Worm (Caenorhabditis elegans) whole organism, L4 larva: ENCODE data around the gene C14A4.7.

Source experiments
- Y75B8A.6 ChIP-seq: fragments of 200-800 bp; sonication (Bioruptor generic); IDR thresholded peaks from 2 replicates; pipeline ENCODE4 v1.3.6; 2022; ENCODE audit warnings: missing genetic modification reagents, missing genetic modification characterization, missing compliant biosample characterization
- ama-1 ChIP-seq: fragments of 150-350 bp; optimal IDR thresholded peaks from 2 replicates; lab custom pipeline; 2014; ENCODE audit warnings: inconsistent platforms, mixed read lengths
- hlh-30 ChIP-seq: sonication (generic microtip); optimal IDR thresholded peaks from 2 replicates; lab custom pipeline; 2017; ENCODE audit warnings: antibody characterized with exemption, mild to moderate bottlenecking, missing genetic modification characterization, missing compliant biosample characterization; ENCODE audit not compliant: insufficient read depth
- unc-62 ChIP-seq, 3 experiments: fragments of 150-350 bp in 1 of 3; sonication (generic microtip); optimal IDR thresholded peaks in 2 of 3; peaks in 1 of 3; 1 replicate in 1 of 3; 2 replicates in 2 of 3; lab custom pipeline; 2014 to 2017; ENCODE audit warnings: missing biosample characterization in 3 of 3, missing genetic modification characterization in 3 of 3, missing genetic modification reagents in 3 of 3, missing genotype in 1 of 3
- zag-1 ChIP-seq: fragments of 150-350 bp; optimal IDR thresholded peaks from 2 replicates; lab custom pipeline; 2014; ENCODE audit warnings: missing biosample characterization, missing genetic modification characterization

DNA sequence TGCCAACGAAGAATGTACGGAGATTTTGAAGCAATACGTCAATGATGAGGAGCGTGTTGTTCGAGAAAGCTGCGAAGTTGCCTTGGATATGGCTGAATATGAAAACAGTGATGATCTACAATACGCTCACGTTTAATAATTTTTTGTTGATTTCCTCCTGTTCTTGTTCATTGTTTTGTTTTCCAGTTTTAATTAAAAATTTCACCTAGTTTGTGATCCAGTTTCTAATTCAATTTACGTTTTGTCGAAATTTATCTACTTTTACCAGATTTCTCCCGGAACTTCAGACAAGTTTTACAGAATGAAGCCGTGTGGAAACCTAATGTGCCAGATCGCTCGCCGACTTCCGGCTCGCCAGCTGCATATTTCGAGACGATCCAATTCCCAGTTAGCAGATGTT, 15.5 kb downstream of the C14A4.7 start, which contains the start of gene dap-3:
- TF ChIP-seq ama-1 (lab: Kevin White, UChicago) (no peak), zag-1 (tag; lab: Kevin White, UChicago) (no peak), Y75B8A.6 (GFP tag; lab: Robert Waterston, UW) (no peak), hlh-30 (no peak), unc-62 (GFP tag; optimal IDR thresholded peaks at IDR 0.05 in 1 of 2; lab: Kevin White, UChicago) (no peak), unc-62 (tag; optimal IDR thresholded peaks at IDR 0.05; lab: Kevin White, UChicago) (no peak)
